Worm (Caenorhabditis elegans) whole organism, L1 larva: Measurements from ENCODE around the gene gop-3.

Experiments used
- C04F5.9 ChIP-seq: sonication (generic microtip); optimal IDR thresholded peaks from 2 replicates; lab custom pipeline; 2016; ENCODE audit warnings: missing genetic modification characterization, missing compliant biosample characterization
- C16A3.4 ChIP-seq: fragments of 150-350 bp; optimal IDR thresholded peaks from 2 replicates; lab custom pipeline; 2014; ENCODE audit warnings: missing biosample characterization, missing genetic modification characterization
- C34B4.2 ChIP-seq: sonication (generic microtip); optimal IDR thresholded peaks from 2 replicates; lab custom pipeline; 2017; ENCODE audit warnings: mild to moderate bottlenecking, missing genetic modification characterization, missing compliant biosample characterization
- F16B12.6 ChIP-seq: fragments of 150-350 bp; optimal IDR thresholded peaks from 2 replicates; lab custom pipeline; 2014; ENCODE audit warnings: missing biosample characterization, missing genetic modification characterization
- Y116A8C.19 ChIP-seq: sonication (generic microtip); optimal IDR thresholded peaks from 2 replicates; lab custom pipeline; 2016; ENCODE audit warnings: missing compliant biosample characterization, missing genetic modification characterization, borderline replicate concordance
- aly-2 ChIP-seq: fragments of 150-350 bp; optimal IDR thresholded peaks from 2 replicates; lab custom pipeline; 2014; ENCODE audit warnings: missing biosample characterization, missing genetic modification characterization
- ama-1 ChIP-seq: fragments of 150-350 bp; optimal IDR thresholded peaks from 2 replicates; lab custom pipeline; 2014
- blmp-1 ChIP-seq: fragments of 150-350 bp; optimal IDR thresholded peaks from 2 replicates; lab custom pipeline; 2014; ENCODE audit warnings: missing biosample characterization, missing genetic modification characterization
- ceh-82 ChIP-seq, 3 experiments: fragments of 150-350 bp in 1 of 3; sonication (generic microtip) in 2 of 3; optimal IDR thresholded peaks; 2 replicates each; lab custom pipeline; 2014 to 2017; ENCODE audit warnings: missing biosample characterization in 3 of 3, missing genetic modification characterization in 3 of 3
- ceh-88 ChIP-seq: fragments of 200-800 bp; sonication (Bioruptor generic); IDR thresholded peaks from 2 replicates; pipeline ENCODE4 v1.3.6; 2022; ENCODE audit warnings: missing genetic modification characterization, missing compliant biosample characterization
- ceh-90 ChIP-seq: sonication (generic microtip); optimal IDR thresholded peaks from 2 replicates; lab custom pipeline; 2016; ENCODE audit warnings: missing genetic modification characterization, missing compliant biosample characterization
- egl-27 ChIP-seq, 2 experiments: fragments of 150-350 bp in 1 of 2; sonication (generic microtip); optimal IDR thresholded peaks; 3 replicates each; lab custom pipeline; 2017 to 2018; ENCODE audit warnings: missing biosample characterization in 2 of 2, missing genetic modification characterization in 2 of 2, missing genetic modification reagents in 2 of 2
- elt-2 ChIP-seq: sonication (generic microtip); optimal IDR thresholded peaks from 2 replicates; lab custom pipeline; 2016; ENCODE audit warnings: missing genetic modification characterization, mild to moderate bottlenecking, inconsistent platforms, missing compliant biosample characterization, missing genetic modification reagents
- fkh-4 ChIP-seq: sonication (generic microtip); optimal IDR thresholded peaks from 2 replicates; lab custom pipeline; 2016; ENCODE audit warnings: missing compliant biosample characterization, missing genetic modification characterization, borderline replicate concordance
- fkh-8 ChIP-seq: sonication (generic microtip); optimal IDR thresholded peaks from 2 replicates; lab custom pipeline; 2016; ENCODE audit warnings: mild to moderate bottlenecking, missing genetic modification characterization, missing compliant biosample characterization
- hlh-4 ChIP-seq: sonication (generic microtip); optimal IDR thresholded peaks from 2 replicates; lab custom pipeline; 2016; ENCODE audit warnings: mild to moderate bottlenecking, missing genetic modification characterization, missing compliant biosample characterization
- hpl-2 ChIP-seq: fragments of 150-350 bp; optimal IDR thresholded peaks from 2 replicates; lab custom pipeline; 2014; ENCODE audit warnings: missing biosample characterization, missing genetic modification reagents, missing genetic modification characterization
- irx-1 ChIP-seq: sonication (generic microtip); optimal IDR thresholded peaks from 2 replicates; lab custom pipeline; 2016; ENCODE audit warnings: missing genetic modification characterization, missing compliant biosample characterization
- isw-1 ChIP-seq: fragments of 200-800 bp; sonication (Bioruptor generic); IDR thresholded peaks from 2 replicates; pipeline ENCODE4 v1.3.6; 2022; ENCODE audit warnings: missing genetic modification characterization, missing compliant biosample characterization
- jun-1 ChIP-seq: fragments of 150-350 bp; optimal IDR thresholded peaks from 2 replicates; lab custom pipeline; 2014; ENCODE audit warnings: missing biosample characterization, missing genetic modification reagents, missing genetic modification characterization
- lin-14 ChIP-seq: fragments of 200-800 bp; sonication (Bioruptor generic); optimal IDR thresholded peaks from 2 replicates; lab custom pipeline; 2018; ENCODE audit warnings: mild to moderate bottlenecking, missing genetic modification characterization, moderate library complexity, missing compliant biosample characterization
- lin-35 ChIP-seq, 2 experiments: fragments of 150-350 bp; optimal IDR thresholded peaks; 2 replicates each; lab custom pipeline; 2014; ENCODE audit warnings: missing biosample characterization in 2 of 2, missing genetic modification characterization in 2 of 2, missing genetic modification reagents in 2 of 2
- mab-9 ChIP-seq: fragments of 200-800 bp; sonication (Bioruptor generic); IDR thresholded peaks from 2 replicates; pipeline ENCODE4 v1.3.6; 2022; ENCODE audit warnings: missing genetic modification reagents, missing genetic modification characterization, missing compliant biosample characterization
- mdl-1 ChIP-seq, 2 experiments: fragments of 150-350 bp; optimal IDR thresholded peaks; 2 replicates each; lab custom pipeline; 2014 to 2017; ENCODE audit warnings: missing biosample characterization in 2 of 2, missing genetic modification characterization in 2 of 2, inconsistent platforms in 1 of 2
- nhr-11 ChIP-seq: fragments of 150-350 bp; optimal IDR thresholded peaks from 2 replicates; lab custom pipeline; 2014; ENCODE audit warnings: missing biosample characterization, missing genetic modification characterization
- nhr-20 ChIP-seq: sonication (generic microtip); optimal IDR thresholded peaks from 2 replicates; lab custom pipeline; 2016; ENCODE audit warnings: mild to moderate bottlenecking, missing genetic modification characterization, missing compliant biosample characterization
- nhr-47 ChIP-seq: sonication (generic microtip); optimal IDR thresholded peaks from 2 replicates; lab custom pipeline; 2016; ENCODE audit warnings: mild to moderate bottlenecking, missing genetic modification characterization, moderate library complexity, missing compliant biosample characterization
- nhr-71 ChIP-seq: sonication (generic microtip); optimal IDR thresholded peaks from 2 replicates; lab custom pipeline; 2016; ENCODE audit warnings: mild to moderate bottlenecking, missing genetic modification characterization, moderate library complexity, missing compliant biosample characterization
- nhr-76 ChIP-seq: sonication (generic microtip); optimal IDR thresholded peaks from 2 replicates; lab custom pipeline; 2017; ENCODE audit warnings: missing biosample characterization, missing genetic modification characterization
- nhr-77 ChIP-seq: fragments of 150-350 bp; optimal IDR thresholded peaks from 2 replicates; lab custom pipeline; 2014; ENCODE audit warnings: missing biosample characterization, missing genetic modification characterization
- nhr-85 ChIP-seq: sonication (generic microtip); peaks from one replicate; lab custom pipeline; 2016; ENCODE audit warnings: missing genetic modification characterization, inconsistent platforms, missing compliant biosample characterization
- nhr-90 ChIP-seq: sonication (generic microtip); optimal IDR thresholded peaks from 2 replicates; lab custom pipeline; 2016; ENCODE audit warnings: mild to moderate bottlenecking, missing genetic modification characterization, missing compliant biosample characterization; ENCODE audit not compliant: poor library complexity
- pag-3 ChIP-seq: sonication (generic microtip); optimal IDR thresholded peaks from 2 replicates; lab custom pipeline; 2017; ENCODE audit warnings: missing genetic modification characterization, mild to moderate bottlenecking, missing compliant biosample characterization, antibody characterized with exemption, borderline replicate concordance; ENCODE audit not compliant: insufficient read depth
- pax-3 ChIP-seq: fragments of 200-800 bp; sonication (Bioruptor generic); optimal IDR thresholded peaks from 2 replicates; lab custom pipeline; 2018; ENCODE audit warnings: mild to moderate bottlenecking, missing genetic modification characterization, moderate library complexity, missing compliant biosample characterization
- pqm-1 ChIP-seq: sonication (generic microtip); optimal IDR thresholded peaks from 3 replicates; lab custom pipeline; 2017; ENCODE audit warnings: missing biosample characterization, missing genetic modification characterization
- snpc-4 ChIP-seq: fragments of 150-350 bp; optimal IDR thresholded peaks from 2 replicates; lab custom pipeline; 2014; ENCODE audit warnings: missing biosample characterization, missing genetic modification characterization
- snu-23 ChIP-seq: sonication (generic microtip); optimal IDR thresholded peaks from 2 replicates; lab custom pipeline; 2016; ENCODE audit warnings: missing genetic modification characterization, missing compliant biosample characterization
- sup-37 ChIP-seq: fragments of 200-800 bp; sonication (Bioruptor generic); optimal IDR thresholded peaks from 2 replicates; lab custom pipeline; 2018; ENCODE audit warnings: mild to moderate bottlenecking, missing genetic modification characterization, missing compliant biosample characterization
- tlp-1 ChIP-seq: fragments of 150-350 bp; optimal IDR thresholded peaks from 2 replicates; lab custom pipeline; 2014; ENCODE audit warnings: missing biosample characterization, missing genetic modification characterization
- unc-30 ChIP-seq: sonication (generic microtip); optimal IDR thresholded peaks from 2 replicates; lab custom pipeline; 2017; ENCODE audit warnings: missing biosample characterization, missing genetic modification characterization
- zip-4 ChIP-seq: fragments of 200-800 bp; sonication (Bioruptor generic); optimal IDR thresholded peaks from 2 replicates; lab custom pipeline; 2018; ENCODE audit warnings: mild to moderate bottlenecking, missing genetic modification characterization, moderate library complexity, missing compliant biosample characterization
- ztf-11 ChIP-seq, 2 experiments: sonication (generic microtip); optimal IDR thresholded peaks; 2 replicates each; lab custom pipeline; 2016 to 2017; ENCODE audit warnings: missing genetic modification characterization in 2 of 2, missing biosample characterization in 1 of 2, missing compliant biosample characterization in 1 of 2
- ztf-4 ChIP-seq: fragments of 150-350 bp; optimal IDR thresholded peaks from 2 replicates; lab custom pipeline; 2014; ENCODE audit warnings: missing biosample characterization, missing genetic modification characterization

The gop-3 gene

ce11 chrIII:5227831-5228467 is 32.5 kb upstream of the gop-3 start, which contains the start of the genes C34E10.12, C34E10.10 and atp-2 (continued):
- no peak for TF ChIP-seq fkh-4 (tag; lab: Kevin White, UChicago)
- no peak for TF ChIP-seq Y116A8C.19 (tag; lab: Kevin White, UChicago)
- TF ChIP-seq nhr-71 (tag; lab: Kevin White, UChicago): peak; percentile 93
- peak; percentile 89 for TF ChIP-seq nhr-47
- TF ChIP-seq nhr-76 (tag; lab: Kevin White, UChicago): no peak
- peak in 1 of 2 experiments; percentile 52 for TF ChIP-seq ztf-11 (tag; optimal IDR thresholded peaks at IDR 0.05; lab: Kevin White, UChicago)
- TF ChIP-seq irx-1 (tag; lab: Kevin White, UChicago): peak; percentile 64
- peak; percentile 90 for TF ChIP-seq isw-1
- TF ChIP-seq aly-2: peak; percentile 70
- TF ChIP-seq fkh-8: peak; percentile 85
- TF ChIP-seq snpc-4 (tag; lab: Kevin White, UChicago): peak; percentile 46
- TF ChIP-seq ceh-90 (tag; lab: Kevin White, UChicago): peak; percentile 31
- TF ChIP-seq mdl-1 (tag; optimal IDR thresholded peaks at IDR 0.05; lab: Kevin White, UChicago): peak in 1 of 2 experiments; percentile 66
- TF ChIP-seq nhr-20 (tag; lab: Kevin White, UChicago): peak; percentile 94
- peak; percentile 27 for TF ChIP-seq nhr-11
- peak; percentile 73 for TF ChIP-seq jun-1 (tag; lab: Kevin White, UChicago)
- TF ChIP-seq lin-35 (GFP tag; optimal IDR thresholded peaks at IDR 0.05; lab: Kevin White, UChicago): peak; percentile 86 to 90
- peak; percentile 90 for TF ChIP-seq lin-14
- no peak for TF ChIP-seq unc-30 (tag; lab: Kevin White, UChicago)
- peak; percentile 61 for TF ChIP-seq C04F5.9 (tag; lab: Kevin White, UChicago)
- TF ChIP-seq ceh-88 (GFP tag; lab: Robert Waterston, UW): peak; percentile 48
- TF ChIP-seq C34B4.2 (tag; lab: Kevin White, UChicago): peak; percentile 99
- no peak for TF ChIP-seq pqm-1 (tag; lab: Kevin White, UChicago)
- TF ChIP-seq ztf-4 (tag; lab: Kevin White, UChicago): no peak
- peak; percentile 82 for TF ChIP-seq nhr-77 (tag; lab: Kevin White, UChicago)
- TF ChIP-seq blmp-1 (tag; lab: Kevin White, UChicago): peak; percentile 59
- TF ChIP-seq pax-3: peak; percentile 63
- TF ChIP-seq hlh-4 (tag; lab: Kevin White, UChicago): no peak
- TF ChIP-seq snu-23 (GFP tag; lab: Kevin White, UChicago): peak; percentile 95
- TF ChIP-seq ceh-82 (tag; optimal IDR thresholded peaks at IDR 0.05; lab: Kevin White, UChicago): peak; percentile 70 to 95 (median 73)
- no peak for TF ChIP-seq sup-37 (GFP tag; lab: Kevin White, UChicago)
- TF ChIP-seq F16B12.6: peak; percentile 55
- peak; percentile 81 for TF ChIP-seq hpl-2
- no peak for TF ChIP-seq elt-2 (tag; lab: Kevin White, UChicago)
- TF ChIP-seq pag-3: no peak
- TF ChIP-seq nhr-85 (tag; lab: Kevin White, UChicago): peak; percentile 93
- TF ChIP-seq mab-9 (GFP tag; lab: Robert Waterston, UW): peak; percentile 38; the same call in 1 of the 2 replicates
- TF ChIP-seq C16A3.4: peak; percentile 97
- TF ChIP-seq egl-27 (tag; optimal IDR thresholded peaks at IDR 0.05; lab: Kevin White, UChicago): no peak
- peak; percentile 85 for TF ChIP-seq nhr-90 (tag; lab: Kevin White, UChicago)
- no peak for TF ChIP-seq ama-1 (lab: Kevin White, UChicago)
- peak; percentile 40 for TF ChIP-seq zip-4 (GFP tag; lab: Kevin White, UChicago)
- TF ChIP-seq tlp-1 (tag; lab: Kevin White, UChicago): no peak
- TF ChIP-seq, all 84 proteins: peak for 57
